Fruit fly (Drosophila melanogaster) whole organism, embryonic: ENCODE results near the gene mRpL12.
A peak's percentile ranks its signal among the peaks of the same experiment; 100 is the strongest.

ENCODE experiments used
- Asciz ChIP-seq: fragments of 200-800 bp; sonication (Bioruptor generic); optimal IDR thresholded peaks from 2 replicates; lab custom pipeline; 2017; ENCODE audit warnings: missing biosample characterization, mild to moderate bottlenecking, missing genetic modification characterization, missing genetic modification reagents
- Bgb ChIP-seq: fragments of 200-800 bp; sonication (Bioruptor generic); IDR thresholded peaks from 2 replicates; pipeline ENCODE4 v1.3.6; 2022; ENCODE audit warnings: missing biosample characterization, missing genetic modification characterization; ENCODE audit not compliant: partially characterized antibody
- CG12391 ChIP-seq: fragments of 200-800 bp; sonication (Bioruptor generic); optimal IDR thresholded peaks from 3 replicates; lab custom pipeline; 2018; ENCODE audit warnings: missing biosample characterization, mild to moderate bottlenecking, missing genetic modification characterization, moderate library complexity
- CG13624 ChIP-seq: fragments of 200-800 bp; sonication (Bioruptor generic); optimal IDR thresholded peaks from 2 replicates; lab custom pipeline; 2016; ENCODE audit warnings: missing biosample characterization, missing genetic modification characterization
- CG1529 ChIP-seq: fragments of 200-800 bp; sonication (Bioruptor generic); optimal IDR thresholded peaks from 3 replicates; lab custom pipeline; 2018; ENCODE audit warnings: missing biosample characterization, missing genetic modification characterization
- CG17829 ChIP-seq: fragments of 200-800 bp; optimal IDR thresholded peaks from 2 replicates; lab custom pipeline; 2019; ENCODE audit warnings: missing biosample characterization, mild to moderate bottlenecking, missing genetic modification characterization, moderate library complexity
- CG2120 ChIP-seq: fragments of 200-800 bp; sonication (Bioruptor generic); optimal IDR thresholded peaks from 3 replicates; lab custom pipeline; 2016; ENCODE audit warnings: missing biosample characterization, missing genetic modification characterization
- CG31388 ChIP-seq: fragments of 200-800 bp; sonication (Bioruptor generic); optimal IDR thresholded peaks from 2 replicates; lab custom pipeline; 2016; ENCODE audit warnings: missing biosample characterization, missing genetic modification characterization
- CG32532 ChIP-seq: fragments of 200-800 bp; sonication (Bioruptor generic); IDR thresholded peaks from 2 replicates; pipeline ENCODE4 v1.3.6; 2022; ENCODE audit warnings: missing biosample characterization, missing genetic modification characterization
- CG33213 ChIP-seq: fragments of 200-800 bp; sonication (Bioruptor generic); optimal IDR thresholded peaks from 3 replicates; lab custom pipeline; 2016; ENCODE audit warnings: missing biosample characterization, missing genetic modification characterization
- CG4404 ChIP-seq: fragments of 200-800 bp; sonication (Bioruptor generic); IDR thresholded peaks from 2 replicates; pipeline ENCODE4 v1.3.6; 2022; ENCODE audit warnings: missing biosample characterization, missing genetic modification characterization
- CG6254 ChIP-seq: fragments of 200-800 bp; sonication (Bioruptor generic); optimal IDR thresholded peaks from 3 replicates; lab custom pipeline; 2017; ENCODE audit warnings: mild to moderate bottlenecking, missing biosample characterization, missing genetic modification reagents, missing genetic modification characterization
- CG7556 ChIP-seq: fragments of 200-800 bp; sonication (Bioruptor generic); optimal IDR thresholded peaks from 2 replicates; lab custom pipeline; 2017; ENCODE audit warnings: missing biosample characterization, mild to moderate bottlenecking, missing genetic modification characterization
- CG8281 ChIP-seq: fragments of 200-800 bp; sonication (Bioruptor generic); optimal IDR thresholded peaks from 2 replicates; lab custom pipeline; 2018; ENCODE audit warnings: missing biosample characterization, mild to moderate bottlenecking, missing genetic modification characterization, moderate library complexity
- CG9932 ChIP-seq: fragments of 200-800 bp; sonication (Bioruptor generic); IDR thresholded peaks from 2 replicates; pipeline ENCODE4 v1.3.6; 2022; ENCODE audit warnings: missing biosample characterization, missing genetic modification characterization
- D ChIP-seq, 2 experiments: fragments of 200-800 bp in 1 of 2; fragments of >200 bp in 1 of 2; sonication (Bioruptor generic) in 1 of 2; optimal IDR thresholded peaks; 2 replicates in 1 of 2; 3 replicates in 1 of 2; lab custom pipeline; 2017; ENCODE audit warnings: mild to moderate bottlenecking in 1 of 2, missing biosample characterization in 1 of 2, missing genetic modification characterization in 1 of 2, missing genetic modification reagents in 1 of 2
- Dip2 ChIP-seq: fragments of 200-800 bp; sonication (Bioruptor generic); IDR thresholded peaks from 2 replicates; pipeline ENCODE4 v1.3.6; 2022; ENCODE audit warnings: missing biosample characterization, missing genetic modification characterization
- Dip3 ChIP-seq: fragments of 200-800 bp; sonication (Bioruptor generic); optimal IDR thresholded peaks from 3 replicates; lab custom pipeline; 2016; ENCODE audit warnings: missing biosample characterization, missing genetic modification characterization
- Doc2 ChIP-seq: fragments of 200-800 bp; sonication (Bioruptor generic); IDR thresholded peaks from 2 replicates; pipeline ENCODE4 v1.3.6; 2022; ENCODE audit warnings: missing biosample characterization, missing genetic modification characterization
- HLH3B ChIP-seq: fragments of 200-800 bp; sonication (Bioruptor generic); IDR thresholded peaks from 2 replicates; pipeline ENCODE4 v1.3.6; 2022; ENCODE audit warnings: missing biosample characterization, missing genetic modification characterization
- HLH4C ChIP-seq: fragments of 200-800 bp; sonication (Bioruptor generic); IDR thresholded peaks from 3 replicates; pipeline ENCODE4 v1.3.6; 2022; ENCODE audit warnings: missing biosample characterization, missing genetic modification characterization; ENCODE audit not compliant: partially characterized antibody
- HLH54F ChIP-seq: fragments of 200-800 bp; sonication (Bioruptor generic); optimal IDR thresholded peaks from 3 replicates; lab custom pipeline; 2016; ENCODE audit warnings: missing biosample characterization, missing genetic modification characterization
- Nf-YB ChIP-seq: fragments of 200-800 bp; sonication (Bioruptor generic); optimal IDR thresholded peaks from 3 replicates; lab custom pipeline; 2019; ENCODE audit warnings: missing biosample characterization, mild to moderate bottlenecking, missing genetic modification characterization, moderate library complexity
- NfI ChIP-seq: fragments of 200-800 bp; sonication (Bioruptor generic); optimal IDR thresholded peaks from 3 replicates; lab custom pipeline; 2018; ENCODE audit warnings: missing biosample characterization, mild to moderate bottlenecking, missing genetic modification characterization, moderate library complexity
- Pdp1 ChIP-seq, 2 experiments: fragments of 200-800 bp; sonication (Bioruptor generic); optimal IDR thresholded peaks; 3 replicates each; lab custom pipeline; 2016; ENCODE audit warnings: missing biosample characterization in 2 of 2, missing genetic modification characterization in 2 of 2, mild to moderate bottlenecking in 1 of 2, moderate library complexity in 1 of 2
- Sox102F ChIP-seq: fragments of 200-800 bp; sonication (Bioruptor generic); optimal IDR thresholded peaks from 2 replicates; lab custom pipeline; 2018; ENCODE audit warnings: missing biosample characterization, mild to moderate bottlenecking, missing genetic modification characterization, moderate library complexity
- bab2 ChIP-seq: fragments of 200-800 bp; sonication (Bioruptor generic); optimal IDR thresholded peaks from 2 replicates; lab custom pipeline; 2016; ENCODE audit warnings: missing biosample characterization, missing genetic modification characterization
- bcd ChIP-seq: fragments of 200-800 bp; sonication (Bioruptor generic); optimal IDR thresholded peaks from 2 replicates; lab custom pipeline; 2017; ENCODE audit warnings: missing biosample characterization, mild to moderate bottlenecking, missing genetic modification characterization
- chn ChIP-seq: fragments of 200-800 bp; sonication (Bioruptor generic); optimal IDR thresholded peaks from 2 replicates; lab custom pipeline; 2016; ENCODE audit warnings: missing biosample characterization, missing genetic modification characterization
- cwo ChIP-seq: fragments of 200-800 bp; sonication (Bioruptor generic); optimal IDR thresholded peaks from 3 replicates; lab custom pipeline; 2017; ENCODE audit warnings: missing biosample characterization, missing genetic modification characterization, mild to moderate bottlenecking, moderate library complexity, missing genetic modification reagents
- fru ChIP-seq: fragments of >200 bp; optimal IDR thresholded peaks from 2 replicates; lab custom pipeline; 2017
- gcm2 ChIP-seq: fragments of 200-800 bp; sonication (Bioruptor generic); optimal IDR thresholded peaks from 2 replicates; lab custom pipeline; 2016; ENCODE audit warnings: missing biosample characterization, missing genetic modification characterization
- gsb ChIP-seq: fragments of 200-800 bp; sonication (Bioruptor generic); IDR thresholded peaks from 2 replicates; pipeline ENCODE4 v1.3.6; 2022; ENCODE audit warnings: missing biosample characterization, missing genetic modification characterization
- ken ChIP-seq: fragments of 200-800 bp; sonication (Bioruptor generic); IDR thresholded peaks from 3 replicates; pipeline ENCODE4 v1.3.6; 2022; ENCODE audit warnings: missing biosample characterization, missing genetic modification characterization
- klu ChIP-seq: fragments of 200-800 bp; sonication (Bioruptor generic); IDR thresholded peaks from 2 replicates; pipeline ENCODE4 v1.3.6; 2022; ENCODE audit warnings: missing biosample characterization, missing genetic modification characterization
- knrl ChIP-seq: fragments of 200-800 bp; sonication (Bioruptor generic); IDR thresholded peaks from 3 replicates; pipeline ENCODE4 v1.3.6; 2022; ENCODE audit warnings: missing biosample characterization, missing genetic modification characterization; ENCODE audit not compliant: partially characterized antibody
- lab ChIP-seq: fragments of 200-800 bp; sonication (Bioruptor generic); optimal IDR thresholded peaks from 3 replicates; lab custom pipeline; 2017; ENCODE audit warnings: missing biosample characterization, missing genetic modification characterization, mild to moderate bottlenecking, moderate library complexity, missing genetic modification reagents
- mld ChIP-seq: fragments of 200-800 bp; sonication (Bioruptor generic); IDR thresholded peaks from 3 replicates; pipeline ENCODE4 v1.3.6; 2022; ENCODE audit warnings: missing biosample characterization, missing genetic modification characterization; ENCODE audit not compliant: partially characterized antibody
- pros ChIP-seq: fragments of 200-800 bp; sonication (Bioruptor generic); optimal IDR thresholded peaks from 3 replicates; lab custom pipeline; 2019; ENCODE audit warnings: missing biosample characterization, mild to moderate bottlenecking, missing genetic modification characterization, moderate library complexity
- pzg ChIP-seq: fragments of 200-800 bp; sonication (Bioruptor generic); optimal IDR thresholded peaks from 3 replicates; lab custom pipeline; 2018; ENCODE audit warnings: missing biosample characterization, mild to moderate bottlenecking, missing genetic modification characterization, moderate library complexity
- repo ChIP-seq: fragments of 200-800 bp; sonication (Bioruptor generic); optimal IDR thresholded peaks from 2 replicates; lab custom pipeline; 2016; ENCODE audit warnings: missing biosample characterization, missing genetic modification characterization
- shn ChIP-seq: fragments of 200-800 bp; sonication (Bioruptor generic); optimal IDR thresholded peaks from 3 replicates; lab custom pipeline; 2016; ENCODE audit warnings: missing biosample characterization, missing genetic modification characterization
- sim ChIP-seq: fragments of 200-800 bp; sonication (Bioruptor generic); IDR thresholded peaks from 2 replicates; pipeline ENCODE4 v1.3.6; 2022; ENCODE audit warnings: missing biosample characterization, missing genetic modification characterization
- stc ChIP-seq: fragments of 200-800 bp; sonication (Bioruptor generic); IDR thresholded peaks from 2 replicates; pipeline ENCODE4 v1.3.6; 2022; ENCODE audit warnings: missing biosample characterization, missing genetic modification characterization
- toy ChIP-seq: fragments of 200-800 bp; sonication (Bioruptor generic); IDR thresholded peaks from 2 replicates; pipeline ENCODE4 v1.3.6; 2022; ENCODE audit warnings: missing biosample characterization, missing genetic modification characterization
- trem ChIP-seq: fragments of 200-800 bp; optimal IDR thresholded peaks from 3 replicates; lab custom pipeline; 2019; ENCODE audit warnings: missing biosample characterization, mild to moderate bottlenecking, missing genetic modification characterization, moderate library complexity
- trh ChIP-seq: fragments of 200-800 bp; sonication (Bioruptor generic); optimal IDR thresholded peaks from 2 replicates; lab custom pipeline; 2016; ENCODE audit warnings: missing biosample characterization, missing genetic modification characterization
- tx ChIP-seq: fragments of 200-800 bp; sonication (Bioruptor generic); optimal IDR thresholded peaks from 2 replicates; lab custom pipeline; 2016; ENCODE audit warnings: missing biosample characterization, missing genetic modification characterization
- zen2 ChIP-seq: fragments of 200-800 bp; sonication (Bioruptor generic); IDR thresholded peaks from 3 replicates; pipeline ENCODE4 v1.3.6; 2022; ENCODE audit warnings: missing biosample characterization, missing genetic modification characterization; ENCODE audit not compliant: partially characterized antibody

The mRpL12 gene

DNA sequence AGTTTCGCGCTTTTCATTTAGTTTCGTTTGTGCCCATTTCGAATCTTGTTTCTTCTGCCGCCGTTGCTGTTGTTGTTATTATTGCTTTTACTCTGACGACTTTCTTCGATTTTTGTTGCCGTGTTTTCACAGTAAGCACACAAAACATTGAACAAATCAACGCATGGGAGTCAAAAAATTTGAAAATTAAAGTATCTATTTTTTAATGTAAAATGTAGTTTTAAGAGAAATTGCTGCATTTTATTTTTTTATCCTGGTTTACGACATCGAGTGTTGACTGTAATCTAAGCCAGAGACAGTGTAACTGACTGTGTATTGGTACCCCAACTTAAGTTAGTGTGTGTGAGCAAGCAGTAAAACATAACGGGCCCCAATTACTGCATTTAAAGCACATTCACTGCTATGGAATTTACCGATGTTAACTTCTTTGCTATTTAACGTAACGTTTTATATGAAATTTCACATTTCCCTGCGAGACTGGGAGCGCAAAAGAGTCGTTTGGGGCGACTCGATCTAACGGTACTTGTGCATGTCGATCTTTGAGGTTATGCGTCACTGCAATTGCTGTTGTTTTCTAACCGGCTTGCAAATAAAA is 39.7 kb downstream of the mRpL12 start (continued):
- TF ChIP-seq pros (GFP tag; lab: Kevin White, UChicago) (no peak), Asciz (GFP tag; lab: Kevin White, UChicago) (peak; percentile 61), Dip2 (GFP tag; lab: Robert Waterston, UW) (no peak), shn (no peak), CG33213 (peak; percentile 29), trh (GFP tag; lab: Kevin White, UChicago) (no peak), CG17829 (tag; lab: Kevin White, UChicago) (peak; percentile 68), bab2 (GFP tag; lab: Kevin White, UChicago) (peak; percentile 66), CG6254 (peak; percentile 61), CG1529 (GFP tag; lab: Kevin White, UChicago) (peak; percentile 23), CG13624 (GFP tag; lab: Kevin White, UChicago) (peak; percentile 19), CG7556 (peak; percentile 30), sim (GFP tag; lab: Robert Waterston, UW) (0 out of 2 replicates have a peak, but pooled peaks have one; percentile 30), D (optimal IDR thresholded peaks at IDR 0.05; lab: Kevin White, UChicago) (no peak), D (GFP tag; optimal IDR thresholded peaks at IDR 0.05; lab: Kevin White, UChicago) (peak; percentile 60), ken (peak; percentile 82; the same call in 2 of the 3 replicates), CG12391 (tag; lab: Kevin White, UChicago) (peak; percentile 75), Pdp1 (GFP tag; optimal IDR thresholded peaks at IDR 0.05; lab: Kevin White, UChicago) (peak; percentile 22 to 70), klu (GFP tag; lab: Robert Waterston, UW) (peak; percentile 26; the same call in 1 of the 2 replicates), mld (GFP tag; lab: Robert Waterston, UW) (no peak), chn (GFP tag; lab: Kevin White, UChicago) (peak; percentile 57), lab (no peak), gsb (GFP tag; lab: Robert Waterston, UW) (no peak), tx (GFP tag; lab: Kevin White, UChicago) (no peak), trem (tag; lab: Kevin White, UChicago) (peak; percentile 44), Bgb (GFP tag; lab: Robert Waterston, UW) (no peak), Sox102F (GFP tag; lab: Kevin White, UChicago) (peak; percentile 84), Doc2 (peak; percentile 45; the same call in 1 of the 2 replicates), HLH3B (GFP tag; lab: Robert Waterston, UW) (peak; percentile 72), cwo (GFP tag; lab: Kevin White, UChicago) (peak; percentile 12), CG2120 (peak; percentile 72), zen2 (no peak), CG8281 (tag; lab: Kevin White, UChicago) (no peak), stc (peak; percentile 62; the same call in 1 of the 2 replicates), CG4404 (GFP tag; lab: Robert Waterston, UW) (peak; percentile 36; the same call in 1 of the 2 replicates), Dip3 (GFP tag; lab: Kevin White, UChicago) (peak; percentile 61), fru (lab: Kevin White, UChicago) (no peak), CG31388 (GFP tag; lab: Kevin White, UChicago) (peak; percentile 31), Nf-YB (GFP tag; lab: Kevin White, UChicago) (no peak), NfI (no peak), repo (no peak), CG9932 (GFP tag; lab: Robert Waterston, UW) (peak; percentile 58), HLH4C (GFP tag; lab: Robert Waterston, UW) (no peak), bcd (GFP tag; lab: Kevin White, UChicago) (peak; percentile 38), CG32532 (GFP tag; lab: Robert Waterston, UW) (peak; percentile 73), toy (GFP tag; lab: Robert Waterston, UW) (no peak), pzg (GFP tag; lab: Kevin White, UChicago) (no peak), HLH54F (peak; percentile 60), gcm2 (GFP tag; lab: Kevin White, UChicago) (no peak), knrl (GFP tag; lab: Robert Waterston, UW) (no peak)
